Fruit fly (Drosophila melanogaster): Measurements from ENCODE around the gene Agpat1.

DNA sequence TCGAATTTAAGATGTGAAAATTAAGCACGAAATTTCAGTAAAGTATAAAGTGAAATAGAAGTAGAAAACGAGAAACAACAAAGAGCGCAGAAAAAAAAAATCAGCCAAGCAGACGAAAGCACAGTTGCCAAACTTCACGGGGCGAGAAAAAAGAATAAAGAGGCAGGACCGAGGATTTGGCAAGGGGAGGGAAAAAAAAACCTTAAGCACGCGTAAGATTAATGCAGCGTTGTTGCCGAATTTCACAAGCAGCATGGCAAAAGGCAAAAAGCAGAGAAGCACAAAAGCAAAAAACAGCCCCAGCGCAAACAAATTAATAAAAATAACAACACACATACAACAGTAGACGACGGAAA, 30.7 kb upstream of the Agpat1 start:
- TF ChIP-seq EcR (GFP tag; optimal IDR thresholded peaks at IDR 0.05) (no peak), Snoo (tag; optimal IDR thresholded peaks at IDR 0.05) (no peak), CG15710 (tag; optimal IDR thresholded peaks at IDR 0.05) (no peak), Ets98B (GFP tag; IDR thresholded peaks at IDR 0.05) (no peak; the same call in 1 of the 2 replicates), CG14655 (GFP tag; optimal IDR thresholded peaks at IDR 0.05) (no peak), gl (tag; optimal IDR thresholded peaks at IDR 0.05) (no peak), CG8301 (tag; optimal IDR thresholded peaks at IDR 0.05) (no peak), CG4496 (GFP tag; IDR thresholded peaks at IDR 0.05) (no peak; the same call in none of the 3 replicates)
